Fruit fly (Drosophila melanogaster) whole organism, wandering third instar larva: Measurements from ENCODE around the gene CG10591.

Experiments
- Abd-B ChIP-seq: fragments of >200 bp; optimal IDR thresholded peaks from 2 replicates; lab custom pipeline; 2017; ENCODE audit warnings: missing biosample characterization, missing genetic modification characterization
- CG32264 ChIP-seq: fragments of 200-800 bp; sonication (Bioruptor generic); optimal IDR thresholded peaks from 2 replicates; lab custom pipeline; 2016; ENCODE audit warnings: missing biosample characterization, missing genetic modification characterization
- CG9705 ChIP-seq: fragments of 200-800 bp; sonication (Bioruptor generic); optimal IDR thresholded peaks from 2 replicates; lab custom pipeline; 2018; ENCODE audit warnings: missing biosample characterization, mild to moderate bottlenecking, missing genetic modification characterization
- CrebA ChIP-seq: fragments of 200-800 bp; sonication (Bioruptor generic); optimal IDR thresholded peaks from 2 replicates; lab custom pipeline; 2016; ENCODE audit warnings: missing biosample characterization, mild to moderate bottlenecking, missing genetic modification characterization, borderline replicate concordance
- Dfd ChIP-seq: fragments of >200 bp; optimal IDR thresholded peaks from 2 replicates; lab custom pipeline; 2017; ENCODE audit warnings: missing biosample characterization, missing genetic modification characterization
- Dif ChIP-seq: fragments of 200-275, 200-300 bp; sonication (Bioruptor generic); optimal IDR thresholded peaks from 2 replicates; lab custom pipeline; 2018; ENCODE audit warnings: missing biosample characterization, missing genetic modification characterization; ENCODE audit not compliant: partially characterized antibody
- GATAd ChIP-seq: sonication (Bioruptor generic); optimal IDR thresholded peaks from 2 replicates; lab custom pipeline; 2016; ENCODE audit warnings: missing biosample characterization, missing genetic modification characterization
- HLH106 ChIP-seq: fragments of 200-800 bp; optimal IDR thresholded peaks from 3 replicates; lab custom pipeline; 2019; ENCODE audit warnings: missing biosample characterization, mild to moderate bottlenecking, missing genetic modification characterization, moderate library complexity
- Hnf4 ChIP-seq: fragments of 200-800 bp; sonication (Bioruptor generic); optimal IDR thresholded peaks from 2 replicates; lab custom pipeline; 2016; ENCODE audit warnings: missing biosample characterization, mild to moderate bottlenecking, missing genetic modification characterization
- Hr78 ChIP-seq: fragments of >200 bp; optimal IDR thresholded peaks from 2 replicates; lab custom pipeline; 2017; ENCODE audit warnings: missing biosample characterization, missing genetic modification characterization
- Hr83 ChIP-seq: fragments of 200-300 bp; sonication (Bioruptor generic); optimal IDR thresholded peaks from 2 replicates; lab custom pipeline; 2016; ENCODE audit warnings: missing biosample characterization, mild to moderate bottlenecking, missing genetic modification characterization, moderate library complexity; ENCODE audit not compliant: poor library complexity, severe bottlenecking
- Jra ChIP-seq: sonication (Bioruptor generic); optimal IDR thresholded peaks from 2 replicates; lab custom pipeline; 2016; ENCODE audit warnings: missing biosample characterization, missing genetic modification characterization
- Mio ChIP-seq: sonication (Bioruptor generic); optimal IDR thresholded peaks from 2 replicates; lab custom pipeline; 2016; ENCODE audit warnings: missing biosample characterization, missing genetic modification characterization
- Myc ChIP-seq: fragments of >200 bp; optimal IDR thresholded peaks from 2 replicates; lab custom pipeline; 2017
- N ChIP-seq: fragments of >200 bp; optimal IDR thresholded peaks from 2 replicates; lab custom pipeline; 2018; ENCODE audit warnings: missing biosample characterization, missing external identifiers, missing genetic modification characterization
- OdsH ChIP-seq: fragments of 200-800 bp; sonication (Bioruptor generic); optimal IDR thresholded peaks from 2 replicates; lab custom pipeline; 2016; ENCODE audit warnings: missing biosample characterization, mild to moderate bottlenecking, missing genetic modification characterization
- Rel ChIP-seq, 2 experiments: fragments of 200-800 bp; sonication (Bioruptor generic) in 1 of 2; optimal IDR thresholded peaks; 2 replicates in 1 of 2; 3 replicates in 1 of 2; lab custom pipeline; 2016 to 2019; ENCODE audit warnings: mild to moderate bottlenecking in 2 of 2, missing biosample characterization in 2 of 2, missing genetic modification characterization in 2 of 2, moderate library complexity in 1 of 2
- Sp1 ChIP-seq: fragments of 200-800 bp; sonication (Bioruptor generic); optimal IDR thresholded peaks from 3 replicates; lab custom pipeline; 2019; ENCODE audit warnings: missing biosample characterization, mild to moderate bottlenecking, missing genetic modification characterization, moderate library complexity
- Vsx2 ChIP-seq: fragments of 200-300, 225-300 bp; sonication (Bioruptor generic); optimal IDR thresholded peaks from 2 replicates; lab custom pipeline; 2018; ENCODE audit warnings: missing biosample characterization, missing genetic modification characterization; ENCODE audit not compliant: partially characterized antibody
- br ChIP-seq: fragments of 200-800 bp; sonication (Bioruptor generic); optimal IDR thresholded peaks from 2 replicates; lab custom pipeline; 2016; ENCODE audit warnings: missing biosample characterization, missing genetic modification characterization
- brk ChIP-seq: fragments of 200-800 bp; sonication (Bioruptor generic); optimal IDR thresholded peaks from 2 replicates; lab custom pipeline; 2016; ENCODE audit warnings: missing biosample characterization, mild to moderate bottlenecking, missing genetic modification characterization
- dl ChIP-seq, 2 experiments: fragments of 175-275, 200-275 bp in 1 of 2; fragments of 200-275 bp in 1 of 2; sonication (Bioruptor generic); optimal IDR thresholded peaks; lab custom pipeline; 2018; ENCODE audit warnings: mild to moderate bottlenecking in 2 of 2, missing biosample characterization in 2 of 2, missing genetic modification characterization in 2 of 2, moderate library complexity in 2 of 2; ENCODE audit not compliant: partially characterized antibody in 2 of 2, insufficient read depth in 1 of 2
- dmrt93B ChIP-seq: fragments of 200-800 bp; sonication (Bioruptor generic); optimal IDR thresholded peaks from 2 replicates; lab custom pipeline; 2018; ENCODE audit warnings: missing biosample characterization, mild to moderate bottlenecking, missing genetic modification characterization
- dsf ChIP-seq: sonication (Bioruptor generic); optimal IDR thresholded peaks from 2 replicates; lab custom pipeline; 2016; ENCODE audit warnings: missing biosample characterization, missing genetic modification characterization, borderline replicate concordance
- ey ChIP-seq: fragments of 200-800 bp; sonication (Bioruptor generic); optimal IDR thresholded peaks from 2 replicates; lab custom pipeline; 2016; ENCODE audit warnings: missing biosample characterization, missing genetic modification characterization
- foxo ChIP-seq, 2 experiments: fragments of 200-800 bp; sonication (Bioruptor generic); optimal IDR thresholded peaks; 2 replicates in 1 of 2; 3 replicates in 1 of 2; lab custom pipeline; 2016 to 2017; ENCODE audit warnings: missing biosample characterization in 2 of 2, missing genetic modification characterization in 2 of 2
- fru ChIP-seq: fragments of 200-800 bp; sonication (Bioruptor generic); optimal IDR thresholded peaks from 3 replicates; lab custom pipeline; 2016; ENCODE audit warnings: missing biosample characterization, mild to moderate bottlenecking, missing genetic modification characterization
- h ChIP-seq: fragments of 200-800 bp; sonication (Bioruptor generic); optimal IDR thresholded peaks from 3 replicates; lab custom pipeline; 2016; ENCODE audit warnings: missing biosample characterization, mild to moderate bottlenecking, missing genetic modification characterization
- jim ChIP-seq: fragments of 175-275, 200-325 bp; sonication (Bioruptor generic); optimal IDR thresholded peaks from 2 replicates; lab custom pipeline; 2016; ENCODE audit warnings: missing biosample characterization, mild to moderate bottlenecking, missing genetic modification characterization
- lola ChIP-seq: fragments of >200 bp; optimal IDR thresholded peaks from 2 replicates; lab custom pipeline; 2017; ENCODE audit warnings: missing biosample characterization, missing genetic modification characterization
- pan ChIP-seq: fragments of >200 bp; optimal IDR thresholded peaks from 2 replicates; lab custom pipeline; 2017
- psq ChIP-seq: fragments of 200-800 bp; sonication (Bioruptor generic); optimal IDR thresholded peaks from 3 replicates; lab custom pipeline; 2017; ENCODE audit warnings: missing biosample characterization, mild to moderate bottlenecking, missing genetic modification characterization, moderate library complexity
- rgr ChIP-seq: fragments of 200-800 bp; sonication (Bioruptor generic); optimal IDR thresholded peaks from 3 replicates; lab custom pipeline; 2016; ENCODE audit warnings: missing biosample characterization, mild to moderate bottlenecking, missing genetic modification characterization
- sage ChIP-seq: fragments of 200-800 bp; sonication (Bioruptor generic); optimal IDR thresholded peaks from 2 replicates; lab custom pipeline; 2016; ENCODE audit warnings: missing biosample characterization, mild to moderate bottlenecking, missing genetic modification characterization
- sv ChIP-seq: fragments of 200-800 bp; sonication (Bioruptor generic); optimal IDR thresholded peaks from 3 replicates; lab custom pipeline; 2016; ENCODE audit warnings: missing biosample characterization, missing genetic modification characterization
- tai ChIP-seq: sonication (Bioruptor generic); optimal IDR thresholded peaks from 2 replicates; lab custom pipeline; 2016; ENCODE audit warnings: missing biosample characterization, missing genetic modification characterization
- usp ChIP-seq: fragments of >200 bp; optimal IDR thresholded peaks from 2 replicates; lab custom pipeline; 2017; ENCODE audit warnings: missing biosample characterization, missing genetic modification characterization
- woc ChIP-seq: sonication (Bioruptor generic); optimal IDR thresholded peaks from 2 replicates; lab custom pipeline; 2016; ENCODE audit warnings: missing biosample characterization, mild to moderate bottlenecking, missing genetic modification characterization

Gene CG10591

DNA sequence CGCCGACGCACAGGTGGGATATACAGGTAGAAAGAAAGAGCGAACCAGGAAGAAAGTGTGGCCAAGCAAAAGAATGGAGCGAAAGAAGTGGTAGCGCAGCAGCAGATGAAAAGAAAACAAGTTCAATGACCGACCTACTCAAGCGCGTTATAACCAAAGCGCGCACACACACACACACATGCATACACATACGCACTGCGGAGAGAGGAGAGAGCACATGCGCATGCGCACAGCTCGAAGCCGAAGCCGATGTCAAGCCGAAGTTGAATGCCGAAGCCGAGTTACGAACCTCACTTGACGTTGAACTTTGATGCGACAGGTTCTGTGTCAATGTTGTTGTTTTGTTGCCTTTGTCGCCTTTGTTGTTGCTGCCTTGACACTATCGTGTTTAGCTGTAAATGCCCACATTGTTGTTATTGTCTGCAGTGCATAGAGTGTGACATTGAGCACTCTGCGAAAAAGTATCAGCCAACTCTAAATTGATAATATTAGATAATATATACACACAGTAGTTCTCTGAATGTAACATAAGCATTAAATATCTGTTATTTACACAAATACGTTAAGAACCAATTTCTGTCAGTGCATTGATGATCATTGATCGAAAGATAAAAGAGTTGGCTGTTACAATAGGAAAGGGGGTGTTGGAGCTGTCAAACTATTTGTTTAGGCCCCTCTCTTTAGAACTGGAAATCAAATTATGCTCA, 34.8 kb upstream of the CG10591 start:
- no peak for TF ChIP-seq br (GFP tag; lab: Kevin White, UChicago)
- peak; percentile 27 for TF ChIP-seq Dif (GFP tag; lab: Kevin White, UChicago)
- no peak for TF ChIP-seq foxo (GFP tag; optimal IDR thresholded peaks at IDR 0.05; lab: Kevin White, UChicago)
- TF ChIP-seq sv (GFP tag; lab: Kevin White, UChicago), result no peak
- peak; percentile 66 for TF ChIP-seq Dfd
- TF ChIP-seq Hr78 (GFP tag; lab: Kevin White, UChicago), result no peak
- TF ChIP-seq brk, result no peak
- TF ChIP-seq N, result no peak
- no peak for TF ChIP-seq OdsH (GFP tag; lab: Kevin White, UChicago)
- TF ChIP-seq jim, result no peak
- no peak for TF ChIP-seq tai
- peak; percentile 78 for TF ChIP-seq psq (GFP tag; lab: Kevin White, UChicago)
- no peak for TF ChIP-seq dmrt93B (GFP tag; lab: Kevin White, UChicago)
- TF ChIP-seq dl (GFP tag; optimal IDR thresholded peaks at IDR 0.05; lab: Kevin White, UChicago; ENCODE audit: insufficient read depth in 1 of 2, partially characterized antibody in 2 of 2), result peak in 1 of 2 experiments; percentile 26
- TF ChIP-seq Jra (GFP tag; lab: Kevin White, UChicago), result no peak
- no peak for TF ChIP-seq HLH106 (tag; lab: Kevin White, UChicago)
- TF ChIP-seq Abd-B (GFP tag; lab: Kevin White, UChicago), result no peak
- TF ChIP-seq Myc (lab: Kevin White, UChicago), result no peak

DNA sequence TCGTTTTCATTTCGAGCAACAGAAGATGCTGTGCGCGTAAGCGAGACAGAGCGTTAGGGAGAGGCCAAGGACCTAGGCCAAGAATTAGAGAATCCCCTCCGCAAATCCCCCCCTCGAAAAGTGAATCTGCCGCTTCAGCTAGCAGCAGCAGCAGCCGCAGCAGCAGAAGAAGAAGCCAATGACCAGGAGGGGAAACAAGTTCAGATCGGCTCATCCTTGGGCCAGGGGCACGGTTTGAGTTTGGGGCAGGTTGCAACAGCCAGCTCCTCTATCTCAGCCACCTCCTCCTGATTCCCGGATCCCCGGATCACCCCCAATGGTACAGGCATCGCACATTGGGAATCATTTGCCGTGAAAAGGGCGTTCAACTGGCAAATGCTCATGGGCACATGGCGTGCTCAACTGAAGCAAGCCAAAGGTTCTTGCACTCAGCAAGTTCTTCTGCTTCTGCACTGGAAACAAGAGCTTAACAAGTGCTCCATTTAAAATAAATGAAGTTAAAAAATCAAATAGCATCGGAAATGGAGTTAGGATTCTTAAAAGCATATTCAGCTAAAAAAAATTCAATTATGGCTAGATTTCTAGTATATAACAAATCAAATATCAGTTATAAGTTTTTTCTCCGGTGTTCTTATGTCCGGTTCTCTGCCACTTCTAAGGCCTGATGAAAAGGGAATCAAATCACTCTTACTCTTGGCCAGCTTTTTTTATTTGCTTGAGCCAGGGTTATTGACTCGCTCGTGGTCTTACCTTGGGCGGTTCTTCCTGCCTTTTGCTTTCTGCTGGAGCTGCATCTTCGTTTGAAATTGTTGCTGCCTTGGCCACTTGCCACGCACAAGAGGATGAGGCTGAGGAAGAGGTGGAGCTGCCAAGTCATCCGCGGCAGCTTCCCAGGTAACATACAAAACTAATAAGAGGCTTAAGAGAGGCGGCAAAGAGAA, 34.0 kb upstream of the CG10591 start:
- TF ChIP-seq tai, result peak; percentile 63
- peak; percentile 72 for TF ChIP-seq OdsH (GFP tag; lab: Kevin White, UChicago)
- TF ChIP-seq Vsx2 (GFP tag; lab: Kevin White, UChicago), result no peak
- no peak for TF ChIP-seq sv (GFP tag; lab: Kevin White, UChicago)
- no peak for TF ChIP-seq psq (GFP tag; lab: Kevin White, UChicago)
- no peak for TF ChIP-seq pan (lab: Kevin White, UChicago)
- TF ChIP-seq Mio (GFP tag; lab: Kevin White, UChicago), result no peak
- TF ChIP-seq foxo (GFP tag; optimal IDR thresholded peaks at IDR 0.05; lab: Kevin White, UChicago), result peak in 1 of 2 experiments; percentile 91
- TF ChIP-seq br (GFP tag; lab: Kevin White, UChicago), result peak; percentile 87
- peak; percentile 75 for TF ChIP-seq h
- peak; percentile 91 for TF ChIP-seq fru (GFP tag; lab: Kevin White, UChicago)
- TF ChIP-seq Sp1 (GFP tag; lab: Kevin White, UChicago), result peak; percentile 77
- no peak for TF ChIP-seq dsf (GFP tag; lab: Kevin White, UChicago)
- TF ChIP-seq Hnf4, result peak; percentile 77
- no peak for TF ChIP-seq CG32264 (GFP tag; lab: Kevin White, UChicago)
- no peak for TF ChIP-seq Dif (GFP tag; lab: Kevin White, UChicago)
- peak; percentile 58 for TF ChIP-seq CG9705
- TF ChIP-seq lola, result no peak
- peak; percentile 71 for TF ChIP-seq Jra (GFP tag; lab: Kevin White, UChicago)
- TF ChIP-seq CrebA (GFP tag; lab: Kevin White, UChicago), result peak; percentile 41
- TF ChIP-seq Abd-B (GFP tag; lab: Kevin White, UChicago), result no peak
- no peak for TF ChIP-seq jim
- TF ChIP-seq rgr, result peak; percentile 72
- TF ChIP-seq ey (GFP tag; lab: Kevin White, UChicago), result peak; percentile 77
- TF ChIP-seq Myc (lab: Kevin White, UChicago), result no peak
- TF ChIP-seq Hr78 (GFP tag; lab: Kevin White, UChicago), result no peak
- peak; percentile 17 for TF ChIP-seq brk
- TF ChIP-seq sage (GFP tag; lab: Kevin White, UChicago), result peak; percentile 87
- TF ChIP-seq N, result no peak
- TF ChIP-seq usp, result no peak
- TF ChIP-seq dl (GFP tag; optimal IDR thresholded peaks at IDR 0.05; lab: Kevin White, UChicago; ENCODE audit: insufficient read depth in 1 of 2, partially characterized antibody in 2 of 2), result no peak
- TF ChIP-seq dmrt93B (GFP tag; lab: Kevin White, UChicago), result peak; percentile 68
- peak; percentile 84 for TF ChIP-seq woc (GFP tag; lab: Kevin White, UChicago)
- TF ChIP-seq Hr83 (GFP tag; lab: Kevin White, UChicago), result peak; percentile 38
- TF ChIP-seq HLH106 (tag; lab: Kevin White, UChicago), result peak; percentile 91
- TF ChIP-seq Rel (GFP tag; optimal IDR thresholded peaks at IDR 0.05; lab: Kevin White, UChicago), result no peak
- TF ChIP-seq Rel (tag; optimal IDR thresholded peaks at IDR 0.05; lab: Kevin White, UChicago), result peak; percentile 41
- no peak for TF ChIP-seq GATAd (GFP tag; lab: Kevin White, UChicago)
- no peak for TF ChIP-seq Dfd
- TF ChIP-seq, all 38 proteins: peak for 20
